Worm (Caenorhabditis elegans): ENCODE measurements around the gene sec-5.
A peak's percentile ranks its signal among the peaks of the same experiment; 100 is the strongest.

The sec-5 gene

DNA sequence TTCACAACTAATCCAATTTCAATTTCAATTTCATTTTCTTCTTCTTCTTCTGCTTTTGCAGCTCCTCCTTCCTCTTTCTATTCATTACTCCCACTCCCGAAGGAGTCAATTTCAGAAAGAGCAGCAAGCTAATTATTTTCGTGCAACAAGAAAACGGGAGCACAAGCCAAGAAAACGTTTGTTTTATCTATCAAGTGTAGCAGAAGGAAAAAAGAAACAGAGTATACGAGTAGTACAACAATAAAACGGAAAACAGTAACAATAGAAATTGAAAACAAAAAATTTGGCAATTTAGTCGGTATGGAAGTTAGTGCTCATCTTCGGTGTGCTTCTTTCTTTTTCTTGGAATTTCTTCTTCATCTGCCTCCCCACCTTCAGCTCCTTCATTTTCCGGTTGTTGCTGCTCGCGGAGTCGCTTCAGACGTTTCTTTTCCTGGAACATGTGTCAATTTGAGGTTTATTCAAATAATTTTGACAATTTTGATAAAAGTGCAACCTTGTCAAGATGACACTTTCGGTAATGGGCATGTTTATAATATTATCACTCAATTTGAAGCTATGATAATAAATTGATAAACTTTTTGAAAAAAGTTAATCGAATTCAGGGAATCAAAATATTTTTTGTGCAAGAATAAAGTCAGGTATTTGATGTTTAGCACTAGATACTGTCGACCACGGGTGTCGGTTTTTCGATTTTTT, 11.0 kb downstream of the sec-5 start, which contains the start of gene W07A12.8:
Gene W07A12.8 (minus strand): TSS at position 51 of the 699 bp plus-strand sequence.
- peak; percentile 39 for TF ChIP-seq elt-2 (tag; optimal IDR thresholded peaks at IDR 0.05)
- no peak for TF ChIP-seq ceh-9 (tag; optimal IDR thresholded peaks at IDR 0.05)

DNA sequence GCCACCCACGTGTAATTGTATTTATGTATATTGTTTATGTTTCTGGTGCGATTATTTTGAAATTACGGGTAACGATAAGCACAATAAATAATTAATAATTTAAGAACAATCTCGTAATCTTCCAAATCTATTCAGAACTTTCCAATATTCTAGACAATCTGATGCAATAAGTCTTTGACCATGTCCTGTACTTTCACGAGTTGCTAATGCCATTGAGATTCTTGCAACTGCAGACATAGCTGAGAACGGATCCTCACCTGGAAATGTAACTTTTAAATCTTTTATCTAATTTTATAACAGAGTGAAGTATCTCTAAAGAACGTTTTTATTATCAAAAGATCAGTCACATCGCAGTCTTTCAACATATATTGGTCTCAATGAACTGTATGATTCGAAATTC, 13.6 kb downstream of the sec-5 start:
- TF ChIP-seq ama-1 (optimal IDR thresholded peaks at IDR 0.05), result peak; percentile 76
- TF ChIP-seq nhr-25 (tag; optimal IDR thresholded peaks at IDR 0.05), result no peak
- TF ChIP-seq nhr-43 (tag; optimal IDR thresholded peaks at IDR 0.05; ENCODE audit: poor library complexity, severe bottlenecking), result peak; percentile 1

DNA sequence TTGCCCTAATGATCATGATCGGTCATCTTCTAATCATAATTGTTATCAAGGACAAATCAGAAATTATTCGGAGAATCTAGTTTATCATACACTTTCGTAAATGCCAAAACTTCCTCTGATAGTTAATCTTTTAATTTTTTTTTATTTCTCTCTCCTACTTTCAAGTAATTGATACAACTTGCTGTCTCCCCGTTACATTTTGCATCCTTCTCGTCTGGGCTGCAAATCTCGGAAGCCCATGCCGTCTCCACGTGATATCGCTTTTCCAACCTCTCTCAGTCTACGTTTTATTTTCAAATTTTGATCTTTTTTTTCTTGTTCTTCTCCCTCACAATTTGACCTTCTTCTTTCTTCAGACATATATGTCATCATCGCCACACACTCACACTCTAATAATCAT, 15.9 kb downstream of the sec-5 start, which contains the start of gene rhy-1:
Gene rhy-1 (plus strand): TSS at position 357 of the 400 bp plus-strand sequence.
- TF ChIP-seq nhr-25 (tag; optimal IDR thresholded peaks at IDR 0.05), result no peak
- no peak for TF ChIP-seq pha-4 (tag; optimal IDR thresholded peaks at IDR 0.05)
- TF ChIP-seq ceh-82 (tag; optimal IDR thresholded peaks at IDR 0.05), result no peak
- no peak for TF ChIP-seq pqm-1 (tag; optimal IDR thresholded peaks at IDR 0.05)
- TF ChIP-seq zag-1 (tag; optimal IDR thresholded peaks at IDR 0.05), result no peak
- no peak for TF ChIP-seq daf-12 (tag; optimal IDR thresholded peaks at IDR 0.05)
- TF ChIP-seq ZK546.5 (tag; optimal IDR thresholded peaks at IDR 0.05), result no peak
- TF ChIP-seq tbx-2 (tag; optimal IDR thresholded peaks at IDR 0.05), result no peak
- TF ChIP-seq lin-39 (tag; optimal IDR thresholded peaks at IDR 0.05), result no peak
- TF ChIP-seq R02D3.7 (tag; optimal IDR thresholded peaks at IDR 0.05), result no peak
- TF ChIP-seq skn-1 (tag; optimal IDR thresholded peaks at IDR 0.05), result no peak
- TF ChIP-seq nhr-237 (tag; optimal IDR thresholded peaks at IDR 0.05), result no peak
- no peak for TF ChIP-seq unc-39 (tag; optimal IDR thresholded peaks at IDR 0.05)
- TF ChIP-seq unc-62 (GFP tag; optimal IDR thresholded peaks at IDR 0.05), result no peak
- no peak for TF ChIP-seq elt-2 (tag; optimal IDR thresholded peaks at IDR 0.05)
- TF ChIP-seq elt-1 (tag; optimal IDR thresholded peaks at IDR 0.05), result no peak
- no peak for TF ChIP-seq nhr-77 (tag; optimal IDR thresholded peaks at IDR 0.05)
- no peak for TF ChIP-seq nhr-11 (tag; optimal IDR thresholded peaks at IDR 0.05)
- no peak for TF ChIP-seq snpc-4 (tag; optimal IDR thresholded peaks at IDR 0.05)

DNA sequence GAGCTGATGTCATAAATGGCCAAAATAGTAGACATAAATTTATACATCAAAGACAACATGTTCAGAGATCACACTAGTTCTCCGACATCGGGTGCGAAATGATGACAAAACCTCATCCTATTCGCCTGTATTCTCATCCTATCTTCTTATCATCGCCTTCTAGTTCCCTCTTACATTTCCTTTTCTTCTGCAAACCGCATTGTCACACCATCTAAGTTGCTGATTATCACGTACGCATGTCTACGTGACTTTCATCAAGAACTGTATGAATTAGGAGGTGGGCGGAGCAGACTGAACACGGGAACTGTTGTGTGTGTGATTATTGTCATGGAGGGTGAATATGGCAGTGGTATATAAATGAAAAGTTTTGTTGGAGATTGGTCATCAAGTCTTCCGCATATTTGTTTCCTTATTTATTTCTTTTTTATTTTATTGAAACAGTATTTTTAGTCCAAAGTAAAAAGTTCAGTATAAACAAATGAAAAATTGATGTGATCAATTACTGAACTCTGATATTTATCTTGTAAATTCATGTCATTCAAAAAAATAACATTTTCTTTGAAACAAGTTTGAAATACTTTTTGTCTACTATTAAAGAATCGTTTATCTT, 16.6 kb downstream of the sec-5 start:
- peak; percentile 60 for TF ChIP-seq nhr-76 (tag; optimal IDR thresholded peaks at IDR 0.05)
- peak; percentile 63 for TF ChIP-seq elt-2 (tag; optimal IDR thresholded peaks at IDR 0.05)
- TF ChIP-seq ztf-11 (tag; optimal IDR thresholded peaks at IDR 0.05), result no peak
- TF ChIP-seq skn-1 (tag; optimal IDR thresholded peaks at IDR 0.05), result peak; percentile 82
- peak; percentile 20 for TF ChIP-seq nfya-1 (tag; optimal IDR thresholded peaks at IDR 0.05; ENCODE audit: insufficient read depth)
- peak; percentile 97 for TF ChIP-seq nhr-43 (tag; optimal IDR thresholded peaks at IDR 0.05; ENCODE audit: poor library complexity, severe bottlenecking)
- TF ChIP-seq sea-2 (GFP tag; optimal IDR thresholded peaks at IDR 0.05), result no peak
- peak; percentile 81 for TF ChIP-seq pqm-1 (tag; optimal IDR thresholded peaks at IDR 0.05)
- peak in 2 of 3 experiments; percentile 62 to 79 for TF ChIP-seq elt-3 (tag; optimal IDR thresholded peaks at IDR 0.05)
- peak; percentile 73 for TF ChIP-seq nhr-25 (tag; optimal IDR thresholded peaks at IDR 0.05)
- TF ChIP-seq egl-27 (tag; optimal IDR thresholded peaks at IDR 0.05), result no peak
- peak; percentile 76 for TF ChIP-seq nhr-23 (tag; optimal IDR thresholded peaks at IDR 0.05)

DNA sequence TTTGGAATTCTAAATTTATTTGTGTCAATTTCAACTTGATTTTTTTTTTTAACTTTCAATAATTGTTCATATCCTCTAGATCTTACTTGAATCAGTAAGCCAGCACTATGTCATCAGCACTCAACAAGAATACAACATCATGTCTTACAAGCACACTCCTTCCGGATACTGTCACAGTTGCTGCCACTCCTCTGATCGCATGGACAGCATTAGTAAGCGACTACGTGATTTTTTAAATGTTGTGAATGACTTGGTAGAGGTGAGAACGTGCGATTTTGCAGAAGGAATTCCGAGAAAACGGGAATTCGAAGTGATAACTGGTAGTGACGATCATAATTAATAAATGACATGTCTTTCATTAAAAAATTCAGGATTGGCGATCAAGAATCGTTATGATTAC, 18.9 kb downstream of the sec-5 start, which contains the start of gene oac-54:
Gene oac-54 (plus strand): TSS at position 83 of the 400 bp plus-strand sequence.
- TF ChIP-seq nhr-77 (tag; optimal IDR thresholded peaks at IDR 0.05), result no peak
- no peak for TF ChIP-seq mml-1 (tag; optimal IDR thresholded peaks at IDR 0.05)
- no peak for TF ChIP-seq elt-1 (tag; optimal IDR thresholded peaks at IDR 0.05)
- TF ChIP-seq fkh-2 (tag; optimal IDR thresholded peaks at IDR 0.05), result no peak
- TF ChIP-seq pqm-1 (tag; optimal IDR thresholded peaks at IDR 0.05), result no peak
- no peak for TF ChIP-seq eor-1 (tag; optimal IDR thresholded peaks at IDR 0.05)
